In genomic region chrIV:1497448-1497847, ce11 we compare ENCODE assay signal across 5 worm cellular contexts.
TF ChIP-seq lines count a peak whose summit lies in the region.

TSS of gene hxk-3 (plus strand) at chrIV:1497626.

TF ChIP-seq in whole organism, L1 larva, 84 proteins besides CTCF, POLR2A, EP300 and RAD21 (continued from another document and continues in another):
- TF ChIP-seq lin-13 (GFP tag; optimal IDR thresholded peaks at IDR 0.05; lab: Kevin White, UChicago) (peak; percentile 49), nhr-84 (tag; optimal IDR thresholded peaks at IDR 0.05; lab: Kevin White, UChicago) (no peak), nhr-47 (tag; optimal IDR thresholded peaks at IDR 0.05; lab: Kevin White, UChicago) (peak; percentile 76), nhr-237 (tag; optimal IDR thresholded peaks at IDR 0.05; lab: Kevin White, UChicago) (peak; percentile 26), blmp-1 (tag; optimal IDR thresholded peaks at IDR 0.05; lab: Kevin White, UChicago) (peak; percentile 34), pag-3 (tag; optimal IDR thresholded peaks at IDR 0.05; lab: Kevin White, UChicago; ENCODE audit: borderline replicate concordance, insufficient read depth) (peak; percentile 15), mdl-1 (tag; optimal IDR thresholded peaks at IDR 0.05; lab: Kevin White, UChicago) (peak in 1 of 2 experiments; percentile 94), lin-35 (GFP tag; optimal IDR thresholded peaks at IDR 0.05; lab: Kevin White, UChicago) (peak; percentile 39 to 68), pax-3 (tag; optimal IDR thresholded peaks at IDR 0.05; lab: Kevin White, UChicago) (peak; percentile 47), nhr-71 (tag; optimal IDR thresholded peaks at IDR 0.05; lab: Kevin White, UChicago) (peak; percentile 87), ceh-90 (tag; optimal IDR thresholded peaks at IDR 0.05; lab: Kevin White, UChicago) (no peak), hlh-4 (tag; optimal IDR thresholded peaks at IDR 0.05; lab: Kevin White, UChicago) (no peak), isw-1 (GFP tag; IDR thresholded peaks at IDR 0.05; lab: Robert Waterston, UW) (no peak), ceh-82 (tag; optimal IDR thresholded peaks at IDR 0.05; lab: Kevin White, UChicago) (peak in 1 of 3 experiments; percentile 44), elt-2 (tag; optimal IDR thresholded peaks at IDR 0.05; lab: Kevin White, UChicago) (no peak), nhr-76 (tag; optimal IDR thresholded peaks at IDR 0.05; lab: Kevin White, UChicago) (no peak), egl-13 (tag; optimal IDR thresholded peaks at IDR 0.05; lab: Kevin White, UChicago) (peak; percentile 54), unc-86 (tag; optimal IDR thresholded peaks at IDR 0.05; lab: Kevin White, UChicago) (peak; percentile 49), vab-15 (tag; optimal IDR thresholded peaks at IDR 0.05; lab: Kevin White, UChicago) (no peak), nhr-90 (tag; optimal IDR thresholded peaks at IDR 0.05; lab: Kevin White, UChicago; ENCODE audit: poor library complexity) (peak; percentile 63), pqm-1 (tag; optimal IDR thresholded peaks at IDR 0.05; lab: Kevin White, UChicago) (no peak), ama-1 (optimal IDR thresholded peaks at IDR 0.05; lab: Kevin White, UChicago) (no peak), elt-3 (tag; optimal IDR thresholded peaks at IDR 0.05; lab: Kevin White, UChicago) (peak in 1 of 6 experiments; percentile 54), mef-2 (tag; optimal IDR thresholded peaks at IDR 0.05; lab: Kevin White, UChicago) (no peak), mep-1 (tag; optimal IDR thresholded peaks at IDR 0.05; lab: Kevin White, UChicago) (peak; percentile 82), alr-1 (tag; optimal IDR thresholded peaks at IDR 0.05; lab: Kevin White, UChicago; ENCODE audit: borderline replicate concordance) (no peak)

TF ChIP-seq in whole organism, L2 larva, 48 proteins besides CTCF, POLR2A, EP300 and RAD21 (continued from another document and continues in another):
- TF ChIP-seq zag-1 (tag; optimal IDR thresholded peaks at IDR 0.05; lab: Kevin White, UChicago): no peak
- no peak for TF ChIP-seq elt-3 (tag; optimal IDR thresholded peaks at IDR 0.05; lab: Kevin White, UChicago)
- TF ChIP-seq ZK546.5 (tag; optimal IDR thresholded peaks at IDR 0.05; lab: Kevin White, UChicago): no peak
- peak; percentile 85 to 90 for TF ChIP-seq mdl-1 (tag; optimal IDR thresholded peaks at IDR 0.05; lab: Kevin White, UChicago)
- peak; percentile 55 for TF ChIP-seq unc-55 (GFP tag; optimal IDR thresholded peaks at IDR 0.05; lab: Kevin White, UChicago)
- TF ChIP-seq nhr-12 (tag; optimal IDR thresholded peaks at IDR 0.05; lab: Kevin White, UChicago): no peak
- TF ChIP-seq nhr-25 (tag; optimal IDR thresholded peaks at IDR 0.05; lab: Kevin White, UChicago): peak; percentile 44
- TF ChIP-seq lsy-2 (tag; optimal IDR thresholded peaks at IDR 0.05; lab: Kevin White, UChicago): peak in 1 of 2 experiments; percentile 78
- TF ChIP-seq nhr-237 (tag; optimal IDR thresholded peaks at IDR 0.05; lab: Kevin White, UChicago): no peak
- no peak for TF ChIP-seq lin-39 (tag; optimal IDR thresholded peaks at IDR 0.05; lab: Kevin White, UChicago)
- no peak for TF ChIP-seq nhr-23 (tag; optimal IDR thresholded peaks at IDR 0.05; lab: Kevin White, UChicago)
- peak; percentile 18 for TF ChIP-seq snpc-4 (tag; optimal IDR thresholded peaks at IDR 0.05; lab: Kevin White, UChicago)
- no peak for TF ChIP-seq nhr-10 (tag; optimal IDR thresholded peaks at IDR 0.05; lab: Kevin White, UChicago)
- peak; percentile 80 for TF ChIP-seq C34F6.9 (tag; optimal IDR thresholded peaks at IDR 0.05; lab: Kevin White, UChicago)
- TF ChIP-seq ztf-11 (tag; optimal IDR thresholded peaks at IDR 0.05; lab: Kevin White, UChicago): no peak
- TF ChIP-seq mbf-1 (tag; optimal IDR thresholded peaks at IDR 0.05; lab: Kevin White, UChicago): no peak
- TF ChIP-seq ama-1 (optimal IDR thresholded peaks at IDR 0.05; lab: Kevin White, UChicago): peak; percentile 25
- peak; percentile 58 for TF ChIP-seq lin-13 (GFP tag; optimal IDR thresholded peaks at IDR 0.05; lab: Kevin White, UChicago)
- TF ChIP-seq skn-1 (tag; optimal IDR thresholded peaks at IDR 0.05; lab: Kevin White, UChicago): no peak
- no peak for TF ChIP-seq unc-39 (tag; optimal IDR thresholded peaks at IDR 0.05; lab: Kevin White, UChicago)
- TF ChIP-seq nhr-129 (tag; optimal IDR thresholded peaks at IDR 0.05; lab: Kevin White, UChicago): peak; percentile 67
- TF ChIP-seq lin-11 (tag; optimal IDR thresholded peaks at IDR 0.05; lab: Kevin White, UChicago): peak; percentile 5
- TF ChIP-seq nhr-77 (tag; optimal IDR thresholded peaks at IDR 0.05; lab: Kevin White, UChicago): no peak
- TF ChIP-seq ztf-4 (tag; optimal IDR thresholded peaks at IDR 0.05; lab: Kevin White, UChicago): no peak
- TF ChIP-seq fos-1 (tag; optimal IDR thresholded peaks at IDR 0.05; lab: Kevin White, UChicago): peak; percentile 25
- TF ChIP-seq ceh-82 (tag; optimal IDR thresholded peaks at IDR 0.05; lab: Kevin White, UChicago): no peak
- no peak for TF ChIP-seq blmp-1 (tag; optimal IDR thresholded peaks at IDR 0.05; lab: Kevin White, UChicago; ENCODE audit: insufficient read depth)
- TF ChIP-seq egl-27 (tag; optimal IDR thresholded peaks at IDR 0.05; lab: Kevin White, UChicago): no peak

TF ChIP-seq in whole organism, L3 larva, 47 proteins besides CTCF, POLR2A, EP300 and RAD21 (continued from another document):
- peak; percentile 77 for TF ChIP-seq nfya-1 (tag; optimal IDR thresholded peaks at IDR 0.05; lab: Kevin White, UChicago; ENCODE audit: insufficient read depth)
- TF ChIP-seq hmg-11 (tag; optimal IDR thresholded peaks at IDR 0.05; lab: Kevin White, UChicago): peak; percentile 84
- TF ChIP-seq ZK546.5 (tag; optimal IDR thresholded peaks at IDR 0.05; lab: Kevin White, UChicago): no peak
- peak; percentile 64 for TF ChIP-seq lin-15B (tag; optimal IDR thresholded peaks at IDR 0.05; lab: Kevin White, UChicago)
- TF ChIP-seq elt-2 (tag; optimal IDR thresholded peaks at IDR 0.05; lab: Kevin White, UChicago): peak; percentile 50
- TF ChIP-seq ama-1 (optimal IDR thresholded peaks at IDR 0.05; lab: Kevin White, UChicago): peak; percentile 70
- no peak for TF ChIP-seq elt-1 (tag; optimal IDR thresholded peaks at IDR 0.05; lab: Kevin White, UChicago)
- TF ChIP-seq mdl-1 (tag; optimal IDR thresholded peaks at IDR 0.05; lab: Kevin White, UChicago): peak; percentile 84
- peak; percentile 1 for TF ChIP-seq lsy-12 (tag; optimal IDR thresholded peaks at IDR 0.05; lab: Kevin White, UChicago)
- peak; percentile 71 for TF ChIP-seq pha-4 (tag; optimal IDR thresholded peaks at IDR 0.05; lab: Kevin White, UChicago)
- peak; percentile 49 for TF ChIP-seq nhr-23 (tag; optimal IDR thresholded peaks at IDR 0.05; lab: Kevin White, UChicago)

TF ChIP-seq in whole organism, L4 larva, 104 proteins besides CTCF, POLR2A, EP300 and RAD21 (continued from another document and continues in another):
- peak; percentile 80 for TF ChIP-seq dve-1 (tag; optimal IDR thresholded peaks at IDR 0.05; lab: Kevin White, UChicago; ENCODE audit: insufficient read depth)
- TF ChIP-seq daf-19 (GFP tag; conservative IDR thresholded peaks at IDR 0.05; lab: Robert Waterston, UW): no peak
- no peak for TF ChIP-seq unc-39 (tag; optimal IDR thresholded peaks at IDR 0.05; lab: Kevin White, UChicago)
- TF ChIP-seq tag-97 (GFP tag; IDR thresholded peaks at IDR 0.05; lab: Robert Waterston, UW): no peak
- TF ChIP-seq sdz-12 (GFP tag; optimal IDR thresholded peaks at IDR 0.05; lab: Kevin White, UChicago): no peak
- no peak for TF ChIP-seq ztf-11 (tag; optimal IDR thresholded peaks at IDR 0.05; lab: Kevin White, UChicago)
- TF ChIP-seq madf-9 (GFP tag; conservative IDR thresholded peaks at IDR 0.05; lab: Robert Waterston, UW): no peak
- peak; percentile 44 for TF ChIP-seq lin-13 (GFP tag; optimal IDR thresholded peaks at IDR 0.05; lab: Kevin White, UChicago)
- no peak for TF ChIP-seq zfp-2 (tag; optimal IDR thresholded peaks at IDR 0.05; lab: Kevin White, UChicago)
- no peak for TF ChIP-seq mdt-29 (GFP tag; IDR thresholded peaks at IDR 0.05; lab: Robert Waterston, UW)
- no peak for TF ChIP-seq nhr-111 (GFP tag; optimal IDR thresholded peaks at IDR 0.05; lab: Kevin White, UChicago)
- no peak for TF ChIP-seq Y5F2A.4 (GFP tag; optimal IDR thresholded peaks at IDR 0.05; lab: Kevin White, UChicago)
- TF ChIP-seq D1046.2 (GFP tag; IDR thresholded peaks at IDR 0.05; lab: Robert Waterston, UW): no peak
- TF ChIP-seq F49E8.2 (tag; optimal IDR thresholded peaks at IDR 0.05; lab: Kevin White, UChicago; ENCODE audit: borderline replicate concordance): no peak
- TF ChIP-seq T20F7.1 (GFP tag; optimal IDR thresholded peaks at IDR 0.05; lab: Kevin White, UChicago): no peak
- TF ChIP-seq ceh-20 (GFP tag; IDR thresholded peaks at IDR 0.05; lab: Robert Waterston, UW): 0 out of 2 replicates have a peak, but pooled peaks have one; percentile 24
- TF ChIP-seq pqm-1 (tag; optimal IDR thresholded peaks at IDR 0.05; lab: Kevin White, UChicago): no peak
- TF ChIP-seq hif-1 (tag; optimal IDR thresholded peaks at IDR 0.05; lab: Kevin White, UChicago): peak; percentile 28 to 96
- TF ChIP-seq zip-2 (tag; optimal IDR thresholded peaks at IDR 0.05; lab: Kevin White, UChicago): no peak
- peak in 1 of 2 experiments; percentile 79 for TF ChIP-seq lsy-2 (tag; optimal IDR thresholded peaks at IDR 0.05; lab: Kevin White, UChicago)
- TF ChIP-seq snpc-4 (tag; optimal IDR thresholded peaks at IDR 0.05; lab: Kevin White, UChicago): no peak
- no peak for TF ChIP-seq ZK337.2 (GFP tag; IDR thresholded peaks at IDR 0.05; lab: Robert Waterston, UW)
- peak; percentile 89 for TF ChIP-seq hlh-30 (tag; optimal IDR thresholded peaks at IDR 0.05; lab: Kevin White, UChicago; ENCODE audit: insufficient read depth)
- peak; percentile 19 for TF ChIP-seq nhr-28 (tag; optimal IDR thresholded peaks at IDR 0.05; lab: Kevin White, UChicago)
- peak; percentile 3 for TF ChIP-seq nhr-102 (tag; optimal IDR thresholded peaks at IDR 0.05; lab: Kevin White, UChicago)
- no peak for TF ChIP-seq dmd-9 (GFP tag; IDR thresholded peaks at IDR 0.05; lab: Robert Waterston, UW)
- no peak for TF ChIP-seq F26F4.8 (GFP tag; conservative IDR thresholded peaks at IDR 0.05; lab: Robert Waterston, UW)
- 0 out of 2 replicates have a peak, but pooled peaks have one; percentile 39 for TF ChIP-seq arid-1 (GFP tag; conservative IDR thresholded peaks at IDR 0.05; lab: Robert Waterston, UW)
- TF ChIP-seq nhr-48 (tag; optimal IDR thresholded peaks at IDR 0.05; lab: Kevin White, UChicago): peak; percentile 48
- peak; percentile 60 for TF ChIP-seq mxl-3 (GFP tag; optimal IDR thresholded peaks at IDR 0.05; lab: Kevin White, UChicago)
- TF ChIP-seq lin-1 (GFP tag; IDR thresholded peaks at IDR 0.05; lab: Robert Waterston, UW): no peak
- 0 out of 2 replicates have a peak, but pooled peaks have one; percentile 30 for TF ChIP-seq tra-1 (GFP tag; IDR thresholded peaks at IDR 0.05; lab: Robert Waterston, UW)
- TF ChIP-seq ZK546.5 (tag; optimal IDR thresholded peaks at IDR 0.05; lab: Kevin White, UChicago): no peak
- TF ChIP-seq spr-1 (tag; optimal IDR thresholded peaks at IDR 0.05; lab: Kevin White, UChicago): peak; percentile 2
- no peak for TF ChIP-seq ces-1 (GFP tag; optimal IDR thresholded peaks at IDR 0.05; lab: Kevin White, UChicago)
- no peak for TF ChIP-seq lim-7 (GFP tag; IDR thresholded peaks at IDR 0.05; lab: Robert Waterston, UW)
- no peak for TF ChIP-seq egl-27 (tag; optimal IDR thresholded peaks at IDR 0.05; lab: Kevin White, UChicago)
- no peak for TF ChIP-seq F37D6.2 (tag; optimal IDR thresholded peaks at IDR 0.05; lab: Kevin White, UChicago)

TF ChIP-seq in whole organism, late embryonic, 69 proteins besides CTCF, POLR2A, EP300 and RAD21 (continued from another document):
- no peak for TF ChIP-seq ceh-45 (GFP tag; IDR thresholded peaks at IDR 0.05; lab: Robert Waterston, UW)
- TF ChIP-seq ceh-22 (tag; optimal IDR thresholded peaks at IDR 0.05; lab: Kevin White, UChicago): no peak
- TF ChIP-seq nhr-11 (tag; optimal IDR thresholded peaks at IDR 0.05; lab: Kevin White, UChicago): no peak
- no peak for TF ChIP-seq ceh-24 (tag; optimal IDR thresholded peaks at IDR 0.05; lab: Kevin White, UChicago)
- no peak for TF ChIP-seq dve-1 (tag; optimal IDR thresholded peaks at IDR 0.05; lab: Kevin White, UChicago)
- TF ChIP-seq madf-2 (tag; optimal IDR thresholded peaks at IDR 0.05; lab: Kevin White, UChicago): no peak
- TF ChIP-seq ttx-3 (tag; optimal IDR thresholded peaks at IDR 0.05; lab: Kevin White, UChicago): no peak
- no peak for TF ChIP-seq hlh-6 (tag; optimal IDR thresholded peaks at IDR 0.05; lab: Kevin White, UChicago)
- no peak for TF ChIP-seq ceh-2 (tag; optimal IDR thresholded peaks at IDR 0.05; lab: Kevin White, UChicago)
- no peak for TF ChIP-seq ceh-48 (tag; optimal IDR thresholded peaks at IDR 0.05; lab: Kevin White, UChicago)
- peak; percentile 22 for TF ChIP-seq elt-2 (tag; optimal IDR thresholded peaks at IDR 0.05; lab: Kevin White, UChicago)
- TF ChIP-seq pha-4 (tag; optimal IDR thresholded peaks at IDR 0.05; lab: Kevin White, UChicago): no peak
- TF ChIP-seq hlh-8 (tag; optimal IDR thresholded peaks at IDR 0.05; lab: Kevin White, UChicago): peak; percentile 6
- TF ChIP-seq ref-2 (tag; optimal IDR thresholded peaks at IDR 0.05; lab: Kevin White, UChicago): no peak
- no peak for TF ChIP-seq pag-3 (tag; optimal IDR thresholded peaks at IDR 0.05; lab: Kevin White, UChicago; ENCODE audit: borderline replicate concordance)
- no peak for TF ChIP-seq unc-3 (GFP tag; conservative IDR thresholded peaks at IDR 0.05; lab: Robert Waterston, UW)
- TF ChIP-seq unc-3 (tag; optimal IDR thresholded peaks at IDR 0.05; lab: Kevin White, UChicago): no peak
- no peak for TF ChIP-seq pros-1 (tag; optimal IDR thresholded peaks at IDR 0.05; lab: Kevin White, UChicago)
- no peak for TF ChIP-seq hlh-13 (GFP tag; optimal IDR thresholded peaks at IDR 0.05; lab: Kevin White, UChicago)
- no peak for TF ChIP-seq nhr-232 (tag; optimal IDR thresholded peaks at IDR 0.05; lab: Kevin White, UChicago)
- no peak for TF ChIP-seq odd-2 (tag; optimal IDR thresholded peaks at IDR 0.05; lab: Kevin White, UChicago)
- no peak for TF ChIP-seq pha-2 (tag; optimal IDR thresholded peaks at IDR 0.05; lab: Kevin White, UChicago)
- no peak for TF ChIP-seq F13H6.1 (tag; optimal IDR thresholded peaks at IDR 0.05; lab: Kevin White, UChicago)
- no peak for TF ChIP-seq C38D4.7 (GFP tag; optimal IDR thresholded peaks at IDR 0.05; lab: Kevin White, UChicago)
- no peak for TF ChIP-seq pqm-1 (tag; optimal IDR thresholded peaks at IDR 0.05; lab: Kevin White, UChicago)
- no peak for TF ChIP-seq rnt-1 (tag; optimal IDR thresholded peaks at IDR 0.05; lab: Kevin White, UChicago)
- TF ChIP-seq fkh-10 (GFP tag; optimal IDR thresholded peaks at IDR 0.05; lab: Kevin White, UChicago): no peak
- no peak for TF ChIP-seq ceh-9 (tag; optimal IDR thresholded peaks at IDR 0.05; lab: Kevin White, UChicago)
- no peak for TF ChIP-seq sox-2 (GFP tag; IDR thresholded peaks at IDR 0.05; lab: Robert Waterston, UW)
- peak; percentile 33 for TF ChIP-seq nfya-1 (tag; optimal IDR thresholded peaks at IDR 0.05; lab: Kevin White, UChicago)
- TF ChIP-seq unc-55 (GFP tag; optimal IDR thresholded peaks at IDR 0.05; lab: Kevin White, UChicago): peak; percentile 25
- no peak for TF ChIP-seq sdc-2 (tag; optimal IDR thresholded peaks at IDR 0.05; lab: Kevin White, UChicago)
- TF ChIP-seq pax-1 (tag; optimal IDR thresholded peaks at IDR 0.05; lab: Kevin White, UChicago): no peak
- peak; percentile 7 for TF ChIP-seq ceh-31 (tag; optimal IDR thresholded peaks at IDR 0.05; lab: Kevin White, UChicago)
- TF ChIP-seq ama-1 (optimal IDR thresholded peaks at IDR 0.05; lab: Kevin White, UChicago): no peak
- TF ChIP-seq C08G9.2 (tag; optimal IDR thresholded peaks at IDR 0.05; lab: Kevin White, UChicago): no peak
